Fruit fly (Drosophila melanogaster) whole organism, wandering third instar larva: ENCODE data around the gene dsx-c73A.

Experiments
- Abd-B ChIP-seq: fragments of >200 bp; optimal IDR thresholded peaks from 2 replicates; lab custom pipeline; 2017; ENCODE audit warnings: missing biosample characterization, missing genetic modification characterization
- CG32264 ChIP-seq: fragments of 200-800 bp; sonication (Bioruptor generic); optimal IDR thresholded peaks from 2 replicates; lab custom pipeline; 2016; ENCODE audit warnings: missing biosample characterization, missing genetic modification characterization
- CG9705 ChIP-seq: fragments of 200-800 bp; sonication (Bioruptor generic); optimal IDR thresholded peaks from 2 replicates; lab custom pipeline; 2018; ENCODE audit warnings: missing biosample characterization, mild to moderate bottlenecking, missing genetic modification characterization
- CrebA ChIP-seq: fragments of 200-800 bp; sonication (Bioruptor generic); optimal IDR thresholded peaks from 2 replicates; lab custom pipeline; 2016; ENCODE audit warnings: missing biosample characterization, mild to moderate bottlenecking, missing genetic modification characterization, borderline replicate concordance
- Dfd ChIP-seq: fragments of >200 bp; optimal IDR thresholded peaks from 2 replicates; lab custom pipeline; 2017; ENCODE audit warnings: missing biosample characterization, missing genetic modification characterization
- Dif ChIP-seq: fragments of 200-275, 200-300 bp; sonication (Bioruptor generic); optimal IDR thresholded peaks from 2 replicates; lab custom pipeline; 2018; ENCODE audit warnings: missing biosample characterization, missing genetic modification characterization; ENCODE audit not compliant: partially characterized antibody
- GATAd ChIP-seq: sonication (Bioruptor generic); optimal IDR thresholded peaks from 2 replicates; lab custom pipeline; 2016; ENCODE audit warnings: missing biosample characterization, missing genetic modification characterization
- HLH106 ChIP-seq: fragments of 200-800 bp; optimal IDR thresholded peaks from 3 replicates; lab custom pipeline; 2019; ENCODE audit warnings: missing biosample characterization, mild to moderate bottlenecking, missing genetic modification characterization, moderate library complexity
- Hnf4 ChIP-seq: fragments of 200-800 bp; sonication (Bioruptor generic); optimal IDR thresholded peaks from 2 replicates; lab custom pipeline; 2016; ENCODE audit warnings: missing biosample characterization, mild to moderate bottlenecking, missing genetic modification characterization
- Hr78 ChIP-seq: fragments of >200 bp; optimal IDR thresholded peaks from 2 replicates; lab custom pipeline; 2017; ENCODE audit warnings: missing biosample characterization, missing genetic modification characterization
- Hr83 ChIP-seq: fragments of 200-300 bp; sonication (Bioruptor generic); optimal IDR thresholded peaks from 2 replicates; lab custom pipeline; 2016; ENCODE audit warnings: missing biosample characterization, mild to moderate bottlenecking, missing genetic modification characterization, moderate library complexity; ENCODE audit not compliant: poor library complexity, severe bottlenecking
- Jra ChIP-seq: sonication (Bioruptor generic); optimal IDR thresholded peaks from 2 replicates; lab custom pipeline; 2016; ENCODE audit warnings: missing biosample characterization, missing genetic modification characterization
- Mio ChIP-seq: sonication (Bioruptor generic); optimal IDR thresholded peaks from 2 replicates; lab custom pipeline; 2016; ENCODE audit warnings: missing biosample characterization, missing genetic modification characterization
- Myc ChIP-seq: fragments of >200 bp; optimal IDR thresholded peaks from 2 replicates; lab custom pipeline; 2017
- N ChIP-seq: fragments of >200 bp; optimal IDR thresholded peaks from 2 replicates; lab custom pipeline; 2018; ENCODE audit warnings: missing biosample characterization, missing external identifiers, missing genetic modification characterization
- OdsH ChIP-seq: fragments of 200-800 bp; sonication (Bioruptor generic); optimal IDR thresholded peaks from 2 replicates; lab custom pipeline; 2016; ENCODE audit warnings: missing biosample characterization, mild to moderate bottlenecking, missing genetic modification characterization
- Rel ChIP-seq, 2 experiments: fragments of 200-800 bp; sonication (Bioruptor generic) in 1 of 2; optimal IDR thresholded peaks; 2 replicates in 1 of 2; 3 replicates in 1 of 2; lab custom pipeline; 2016 to 2019; ENCODE audit warnings: mild to moderate bottlenecking in 2 of 2, missing biosample characterization in 2 of 2, missing genetic modification characterization in 2 of 2, moderate library complexity in 1 of 2
- Sp1 ChIP-seq: fragments of 200-800 bp; sonication (Bioruptor generic); optimal IDR thresholded peaks from 3 replicates; lab custom pipeline; 2019; ENCODE audit warnings: missing biosample characterization, mild to moderate bottlenecking, missing genetic modification characterization, moderate library complexity
- Vsx2 ChIP-seq: fragments of 200-300, 225-300 bp; sonication (Bioruptor generic); optimal IDR thresholded peaks from 2 replicates; lab custom pipeline; 2018; ENCODE audit warnings: missing biosample characterization, missing genetic modification characterization; ENCODE audit not compliant: partially characterized antibody
- br ChIP-seq: fragments of 200-800 bp; sonication (Bioruptor generic); optimal IDR thresholded peaks from 2 replicates; lab custom pipeline; 2016; ENCODE audit warnings: missing biosample characterization, missing genetic modification characterization
- brk ChIP-seq: fragments of 200-800 bp; sonication (Bioruptor generic); optimal IDR thresholded peaks from 2 replicates; lab custom pipeline; 2016; ENCODE audit warnings: missing biosample characterization, mild to moderate bottlenecking, missing genetic modification characterization
- dl ChIP-seq, 2 experiments: fragments of 175-275, 200-275 bp in 1 of 2; fragments of 200-275 bp in 1 of 2; sonication (Bioruptor generic); optimal IDR thresholded peaks; lab custom pipeline; 2018; ENCODE audit warnings: mild to moderate bottlenecking in 2 of 2, missing biosample characterization in 2 of 2, missing genetic modification characterization in 2 of 2, moderate library complexity in 2 of 2; ENCODE audit not compliant: partially characterized antibody in 2 of 2, insufficient read depth in 1 of 2
- dmrt93B ChIP-seq: fragments of 200-800 bp; sonication (Bioruptor generic); optimal IDR thresholded peaks from 2 replicates; lab custom pipeline; 2018; ENCODE audit warnings: missing biosample characterization, mild to moderate bottlenecking, missing genetic modification characterization
- dsf ChIP-seq: sonication (Bioruptor generic); optimal IDR thresholded peaks from 2 replicates; lab custom pipeline; 2016; ENCODE audit warnings: missing biosample characterization, missing genetic modification characterization, borderline replicate concordance
- ey ChIP-seq: fragments of 200-800 bp; sonication (Bioruptor generic); optimal IDR thresholded peaks from 2 replicates; lab custom pipeline; 2016; ENCODE audit warnings: missing biosample characterization, missing genetic modification characterization
- foxo ChIP-seq, 2 experiments: fragments of 200-800 bp; sonication (Bioruptor generic); optimal IDR thresholded peaks; 2 replicates in 1 of 2; 3 replicates in 1 of 2; lab custom pipeline; 2016 to 2017; ENCODE audit warnings: missing biosample characterization in 2 of 2, missing genetic modification characterization in 2 of 2
- fru ChIP-seq: fragments of 200-800 bp; sonication (Bioruptor generic); optimal IDR thresholded peaks from 3 replicates; lab custom pipeline; 2016; ENCODE audit warnings: missing biosample characterization, mild to moderate bottlenecking, missing genetic modification characterization
- h ChIP-seq: fragments of 200-800 bp; sonication (Bioruptor generic); optimal IDR thresholded peaks from 3 replicates; lab custom pipeline; 2016; ENCODE audit warnings: missing biosample characterization, mild to moderate bottlenecking, missing genetic modification characterization
- jim ChIP-seq: fragments of 175-275, 200-325 bp; sonication (Bioruptor generic); optimal IDR thresholded peaks from 2 replicates; lab custom pipeline; 2016; ENCODE audit warnings: missing biosample characterization, mild to moderate bottlenecking, missing genetic modification characterization
- lola ChIP-seq: fragments of >200 bp; optimal IDR thresholded peaks from 2 replicates; lab custom pipeline; 2017; ENCODE audit warnings: missing biosample characterization, missing genetic modification characterization
- pan ChIP-seq: fragments of >200 bp; optimal IDR thresholded peaks from 2 replicates; lab custom pipeline; 2017
- psq ChIP-seq: fragments of 200-800 bp; sonication (Bioruptor generic); optimal IDR thresholded peaks from 3 replicates; lab custom pipeline; 2017; ENCODE audit warnings: missing biosample characterization, mild to moderate bottlenecking, missing genetic modification characterization, moderate library complexity
- rgr ChIP-seq: fragments of 200-800 bp; sonication (Bioruptor generic); optimal IDR thresholded peaks from 3 replicates; lab custom pipeline; 2016; ENCODE audit warnings: missing biosample characterization, mild to moderate bottlenecking, missing genetic modification characterization
- sage ChIP-seq: fragments of 200-800 bp; sonication (Bioruptor generic); optimal IDR thresholded peaks from 2 replicates; lab custom pipeline; 2016; ENCODE audit warnings: missing biosample characterization, mild to moderate bottlenecking, missing genetic modification characterization
- sv ChIP-seq: fragments of 200-800 bp; sonication (Bioruptor generic); optimal IDR thresholded peaks from 3 replicates; lab custom pipeline; 2016; ENCODE audit warnings: missing biosample characterization, missing genetic modification characterization
- tai ChIP-seq: sonication (Bioruptor generic); optimal IDR thresholded peaks from 2 replicates; lab custom pipeline; 2016; ENCODE audit warnings: missing biosample characterization, missing genetic modification characterization
- usp ChIP-seq: fragments of >200 bp; optimal IDR thresholded peaks from 2 replicates; lab custom pipeline; 2017; ENCODE audit warnings: missing biosample characterization, missing genetic modification characterization
- woc ChIP-seq: sonication (Bioruptor generic); optimal IDR thresholded peaks from 2 replicates; lab custom pipeline; 2016; ENCODE audit warnings: missing biosample characterization, mild to moderate bottlenecking, missing genetic modification characterization

Gene dsx-c73A

DNA sequence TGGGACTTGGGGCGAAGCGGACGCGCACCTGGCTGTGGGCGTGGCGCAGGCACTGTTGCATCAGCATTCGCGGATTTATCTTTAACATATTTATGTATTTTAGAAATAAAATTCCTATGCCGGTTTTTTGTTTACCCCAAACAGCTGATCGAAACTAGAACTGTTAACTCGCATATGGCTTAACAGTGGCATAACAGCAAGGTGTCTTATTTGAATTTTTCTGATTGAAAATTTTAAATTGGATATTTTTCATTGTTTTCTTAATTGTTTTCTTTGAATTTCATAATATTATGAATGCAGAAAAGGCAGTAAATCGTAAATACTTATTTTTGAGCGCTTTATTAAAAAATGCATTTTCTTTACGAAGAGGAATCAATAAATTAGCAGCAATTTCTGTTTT lies 34.7 kb downstream of the dsx-c73A start, which contains the start of gene GluRS-m:
Gene GluRS-m (minus strand): TSS at position 154 of the 400 bp plus-strand sequence.
- TF ChIP-seq br (GFP tag; lab: Kevin White, UChicago) (no peak), Hnf4 (GFP tag; lab: Kevin White, UChicago) (no peak), Dif (GFP tag; lab: Kevin White, UChicago) (no peak), ey (GFP tag; lab: Kevin White, UChicago) (no peak), Rel (GFP tag; optimal IDR thresholded peaks at IDR 0.05; lab: Kevin White, UChicago) (no peak), Rel (tag; optimal IDR thresholded peaks at IDR 0.05; lab: Kevin White, UChicago) (no peak), usp (GFP tag; lab: Kevin White, UChicago) (no peak), Myc (no peak), Hr78 (no peak), brk (GFP tag; lab: Kevin White, UChicago) (no peak), fru (no peak), pan (lab: Kevin White, UChicago) (no peak), lola (no peak), CrebA (GFP tag; lab: Kevin White, UChicago) (no peak), Vsx2 (GFP tag; lab: Kevin White, UChicago) (no peak), N (no peak), Sp1 (GFP tag; lab: Kevin White, UChicago) (no peak)

DNA sequence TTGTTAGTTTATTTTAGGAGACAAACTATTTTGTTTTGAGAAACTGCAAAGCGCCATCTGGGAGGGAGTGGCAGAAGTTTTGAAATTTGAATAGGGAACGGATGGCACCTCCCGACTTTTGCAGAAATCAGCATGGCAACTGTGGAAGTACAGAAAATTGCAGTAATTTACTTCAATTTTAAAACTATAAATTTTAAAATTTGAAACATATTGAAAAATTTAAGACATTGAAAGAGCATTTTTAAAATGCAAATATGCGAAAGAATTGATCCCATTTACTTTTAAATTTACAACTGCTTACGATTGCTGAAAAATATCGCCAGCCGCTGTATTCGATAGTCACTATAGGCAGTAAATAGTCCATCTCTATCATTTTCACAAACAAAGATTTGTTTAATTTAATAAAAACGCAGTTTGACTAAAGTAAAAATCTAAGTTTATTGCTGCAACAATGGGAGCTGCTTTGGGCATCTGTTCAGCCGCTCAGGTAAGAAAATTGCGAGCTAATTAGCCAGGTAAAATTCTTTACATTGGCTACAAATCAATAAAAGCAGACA lies 39.3 kb downstream of the dsx-c73A start, which contains the start of gene Serinc:
Gene Serinc (plus strand): TSS at position 329 of the 557 bp plus-strand sequence.
- TF ChIP-seq Myc (peak; percentile 65), sv (GFP tag; lab: Kevin White, UChicago) (peak; percentile 35), Dfd (GFP tag; lab: Kevin White, UChicago) (no peak), psq (GFP tag; lab: Kevin White, UChicago) (peak; percentile 17), lola (no peak), Rel (GFP tag; optimal IDR thresholded peaks at IDR 0.05; lab: Kevin White, UChicago) (no peak), Rel (tag; optimal IDR thresholded peaks at IDR 0.05; lab: Kevin White, UChicago) (peak; percentile 10), foxo (GFP tag; optimal IDR thresholded peaks at IDR 0.05; lab: Kevin White, UChicago) (no peak), Hr83 (GFP tag; lab: Kevin White, UChicago) (peak; percentile 5), woc (peak; percentile 21), ey (GFP tag; lab: Kevin White, UChicago) (peak; percentile 21), h (GFP tag; lab: Kevin White, UChicago) (peak; percentile 42), dl (GFP tag; optimal IDR thresholded peaks at IDR 0.05; lab: Kevin White, UChicago; ENCODE audit: insufficient read depth in 1 of 2, partially characterized antibody in 2 of 2) (no peak), fru (peak; percentile 51), br (GFP tag; lab: Kevin White, UChicago) (no peak), Hnf4 (GFP tag; lab: Kevin White, UChicago) (no peak), HLH106 (tag; lab: Kevin White, UChicago) (no peak), GATAd (peak; percentile 10), jim (GFP tag; lab: Kevin White, UChicago) (peak; percentile 12), sage (GFP tag; lab: Kevin White, UChicago) (no peak), rgr (GFP tag; lab: Kevin White, UChicago) (peak; percentile 40)

DNA sequence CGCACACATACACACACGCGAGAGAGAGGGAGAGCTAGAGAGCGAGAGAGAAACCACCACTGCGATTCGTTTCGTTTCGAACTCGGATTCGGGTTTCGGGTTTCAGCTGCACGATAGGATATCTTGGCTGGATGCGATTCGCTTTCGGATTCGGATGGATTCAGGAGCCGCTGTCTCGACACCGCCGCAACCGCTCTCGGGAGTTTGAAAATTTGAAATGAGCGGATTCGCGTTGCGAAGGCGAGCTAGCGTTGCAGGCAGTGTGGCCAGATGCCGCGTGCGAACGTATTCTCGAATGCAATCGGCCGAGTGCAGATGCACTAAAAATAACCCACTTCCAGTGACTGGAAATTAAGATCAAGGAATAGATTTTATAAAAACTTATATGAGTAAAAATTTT lies 40.2 kb downstream of the dsx-c73A start, which contains the start of gene fax:
Gene fax (minus strand): TSS at position 263 of the 400 bp plus-strand sequence.
- TF ChIP-seq CG32264, result no peak
- no peak for TF ChIP-seq dmrt93B
- TF ChIP-seq lola, result no peak
- TF ChIP-seq brk (GFP tag; lab: Kevin White, UChicago), result no peak
- TF ChIP-seq Jra (GFP tag; lab: Kevin White, UChicago), result no peak
- no peak for TF ChIP-seq usp (GFP tag; lab: Kevin White, UChicago)
- no peak for TF ChIP-seq tai (GFP tag; lab: Kevin White, UChicago)
- no peak for TF ChIP-seq dsf (GFP tag; lab: Kevin White, UChicago)
- peak; percentile 22 for TF ChIP-seq Rel (GFP tag; optimal IDR thresholded peaks at IDR 0.05; lab: Kevin White, UChicago)
- peak; percentile 54 for TF ChIP-seq Rel (tag; optimal IDR thresholded peaks at IDR 0.05; lab: Kevin White, UChicago)
- no peak for TF ChIP-seq woc
- peak; percentile 7 for TF ChIP-seq ey (GFP tag; lab: Kevin White, UChicago)
- peak; percentile 31 for TF ChIP-seq psq (GFP tag; lab: Kevin White, UChicago)
- TF ChIP-seq sv (GFP tag; lab: Kevin White, UChicago), result no peak
- peak; percentile 84 for TF ChIP-seq Vsx2 (GFP tag; lab: Kevin White, UChicago)
- peak; percentile 39 for TF ChIP-seq CG9705
- TF ChIP-seq pan (lab: Kevin White, UChicago), result no peak
- TF ChIP-seq Dif (GFP tag; lab: Kevin White, UChicago), result peak; percentile 81
- TF ChIP-seq rgr (GFP tag; lab: Kevin White, UChicago), result peak; percentile 93
- peak; percentile 54 for TF ChIP-seq br (GFP tag; lab: Kevin White, UChicago)
- TF ChIP-seq Hnf4 (GFP tag; lab: Kevin White, UChicago), result no peak
- peak; percentile 79 for TF ChIP-seq Hr83 (GFP tag; lab: Kevin White, UChicago)
- no peak for TF ChIP-seq HLH106 (tag; lab: Kevin White, UChicago)
- no peak for TF ChIP-seq Dfd (GFP tag; lab: Kevin White, UChicago)
- TF ChIP-seq fru, result peak; percentile 4
- no peak for TF ChIP-seq Myc
- TF ChIP-seq Hr78, result no peak
- TF ChIP-seq CrebA (GFP tag; lab: Kevin White, UChicago), result no peak
- no peak for TF ChIP-seq GATAd
- peak; percentile 37 for TF ChIP-seq sage (GFP tag; lab: Kevin White, UChicago)
- TF ChIP-seq foxo (GFP tag; optimal IDR thresholded peaks at IDR 0.05; lab: Kevin White, UChicago), result peak in 1 of 2 experiments; percentile 19
- TF ChIP-seq Sp1 (GFP tag; lab: Kevin White, UChicago), result peak; percentile 73
- TF ChIP-seq jim (GFP tag; lab: Kevin White, UChicago), result no peak
- TF ChIP-seq Abd-B (GFP tag; lab: Kevin White, UChicago), result no peak
- peak; percentile 7 to 25 for TF ChIP-seq dl (GFP tag; optimal IDR thresholded peaks at IDR 0.05; lab: Kevin White, UChicago; ENCODE audit: insufficient read depth in 1 of 2, partially characterized antibody in 2 of 2)
- no peak for TF ChIP-seq N
- TF ChIP-seq OdsH (GFP tag; lab: Kevin White, UChicago), result peak; percentile 44
- TF ChIP-seq h (GFP tag; lab: Kevin White, UChicago), result peak; percentile 31
- TF ChIP-seq Mio (GFP tag; lab: Kevin White, UChicago), result no peak
